Worm (Caenorhabditis elegans) whole organism, L4/young adult: ENCODE measurements around the gene col-90.
"Not testable (repeated sequence)": the region's sequence is repeated elsewhere in the genome, so short reads cannot be mapped to it uniquely, and the experiment has no call there.

ENCODE experiments used
- W03F9.2 ChIP-seq: fragments of 150-350 bp; optimal IDR thresholded peaks from 2 replicates; lab custom pipeline; 2014; ENCODE audit warnings: missing biosample characterization, missing genetic modification characterization
- dao-5 ChIP-seq: sonication (generic microtip); optimal IDR thresholded peaks from 2 replicates; lab custom pipeline; 2016; ENCODE audit warnings: missing genotype, missing genetic modification characterization, moderate library complexity, missing compliant biosample characterization
- him-1 ChIP-seq: sonication (generic microtip); optimal IDR thresholded peaks from 2 replicates; lab custom pipeline; 2016; ENCODE audit warnings: missing genotype, missing genetic modification reagents, missing genetic modification characterization, missing compliant biosample characterization

Gene col-90

DNA sequence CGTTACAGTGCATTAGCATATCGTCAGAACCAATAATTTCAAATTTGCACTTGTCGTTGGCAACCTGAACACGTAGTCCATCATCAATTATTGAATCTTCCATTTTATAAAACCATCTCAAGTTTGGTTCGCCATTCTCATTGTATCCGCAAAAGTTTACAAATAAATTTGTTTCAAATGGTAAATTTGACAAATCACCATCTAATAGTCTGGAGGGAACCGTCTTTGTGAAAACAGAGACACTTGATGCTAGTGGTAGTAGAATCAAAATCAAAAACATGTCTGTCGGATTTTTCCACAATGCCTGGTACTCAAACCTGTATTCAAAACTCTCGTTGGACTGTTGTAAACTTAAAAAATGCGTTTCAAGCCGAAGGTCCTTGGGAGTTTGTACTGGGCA, 15.6 kb downstream of the col-90 start, which contains the start of gene F54H12.2:
Gene F54H12.2, plus strand, starts transcription at position 301 of the 400 bp plus-strand sequence.
- TF ChIP-seq W03F9.2 (tag; lab: Kevin White, UChicago); dao-5; him-1: not testable (repeated sequence)

DNA sequence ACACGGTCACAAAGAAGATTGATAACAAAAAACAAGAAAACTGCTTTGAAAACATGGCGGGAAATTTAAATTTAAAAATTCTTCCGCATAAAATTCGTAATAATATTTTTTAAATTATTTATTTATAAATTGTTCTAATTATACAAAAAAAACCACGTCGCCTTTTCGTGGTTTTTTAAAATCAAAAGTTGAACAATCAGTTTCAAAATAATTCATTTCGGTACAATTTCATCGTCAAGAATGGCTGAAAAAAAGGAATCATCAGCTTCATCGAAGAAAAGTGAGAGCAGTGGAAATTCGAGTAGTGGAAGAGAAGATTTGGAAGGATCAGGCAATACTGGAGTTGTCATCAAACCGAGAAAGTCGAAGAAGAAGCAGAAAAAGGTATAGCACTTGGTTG, 20.5 kb downstream of the col-90 start, which contains the start of the genes F54H12.8 and F54H12.7:
Gene F54H12.8, minus strand, starts transcription at position 101 of the 400 bp plus-strand sequence.
Gene F54H12.7, plus strand, starts transcription at position 229 of the 400 bp plus-strand sequence.
- TF ChIP-seq W03F9.2 (tag; lab: Kevin White, UChicago), result no peak
- no peak for TF ChIP-seq him-1
- TF ChIP-seq dao-5, result no peak

DNA sequence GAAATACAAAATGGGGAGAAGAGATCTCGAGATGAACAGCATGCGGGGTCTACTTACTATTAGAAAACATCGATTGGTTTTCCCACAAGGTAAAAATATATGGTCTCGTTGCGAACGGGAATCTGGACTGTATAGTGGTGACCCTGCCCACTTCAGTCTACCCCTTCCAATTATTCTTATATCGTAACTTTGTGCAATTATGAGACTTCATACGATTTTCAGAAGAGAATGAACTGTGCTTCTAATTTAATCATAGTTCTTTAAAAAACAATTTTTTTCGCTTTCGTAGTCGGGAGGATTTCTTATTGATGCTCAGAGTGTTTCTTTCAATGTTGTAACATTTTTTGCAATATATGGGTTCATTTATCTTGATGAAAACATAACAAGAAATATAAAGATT, 23.4 kb downstream of the col-90 start, which contains the start of gene F54H12.5:
Gene F54H12.5, minus strand, starts transcription at position 101 of the 400 bp plus-strand sequence.
- no peak for TF ChIP-seq him-1

DNA sequence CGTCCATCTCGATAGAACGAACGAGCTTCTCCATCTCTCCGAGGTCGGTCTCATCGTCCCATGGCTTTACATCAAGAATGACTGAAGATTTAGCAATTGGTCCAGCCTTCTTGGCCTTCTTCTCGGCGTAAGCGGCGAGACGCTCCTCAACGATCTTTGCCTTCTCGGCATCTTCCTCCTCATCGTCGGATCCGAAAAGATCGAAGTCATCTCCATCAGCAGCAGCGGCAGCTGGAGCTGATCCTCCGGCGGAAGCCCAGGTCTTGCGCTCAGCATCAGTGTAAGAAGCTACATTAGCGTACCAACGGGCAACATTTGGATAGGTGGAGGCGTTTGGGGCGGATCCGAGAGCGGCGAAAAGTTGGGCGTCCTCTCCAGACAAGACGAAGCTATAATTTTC, 24.0 kb downstream of the col-90 start:
- no peak for TF ChIP-seq W03F9.2 (tag; lab: Kevin White, UChicago)
- no peak for TF ChIP-seq him-1
- TF ChIP-seq dao-5, result no peak

DNA sequence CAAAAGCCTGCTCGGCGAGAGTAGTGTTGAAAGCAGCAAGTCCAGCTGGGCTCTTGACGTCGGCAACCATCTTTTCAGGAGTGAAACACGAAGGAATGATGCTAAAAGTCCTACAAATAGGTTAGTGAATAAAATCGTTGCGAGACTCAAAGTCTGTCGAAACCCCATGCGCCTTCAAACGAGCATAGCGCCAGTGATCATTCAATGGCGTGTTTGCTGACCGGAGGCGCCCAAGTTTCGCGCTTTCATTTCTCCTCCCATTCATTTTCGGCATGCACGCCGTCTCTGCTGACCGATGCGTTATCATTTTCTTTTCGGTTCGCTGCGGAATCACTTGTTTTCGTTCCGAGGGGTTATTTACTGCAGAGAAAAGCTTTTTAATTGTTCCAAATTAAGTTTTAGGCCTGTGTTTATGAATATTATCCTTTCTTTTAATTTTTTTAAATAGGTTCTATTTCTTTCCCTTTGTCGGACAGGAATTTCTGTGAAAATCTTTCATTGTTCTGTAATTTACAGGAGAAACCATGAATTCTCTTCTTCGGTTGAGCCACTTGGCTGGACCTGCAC, 24.6 kb downstream of the col-90 start, which contains the start of the genes eef-1B.1 and aco-2:
Gene eef-1B.1, minus strand, starts transcription at position 186 of the 567 bp plus-strand sequence.
Gene aco-2, plus strand, starts transcription at position 517 of the 567 bp plus-strand sequence.
- TF ChIP-seq W03F9.2 (tag; lab: Kevin White, UChicago) (peak; percentile 90), dao-5 (no peak), him-1 (peak; percentile 67)

DNA sequence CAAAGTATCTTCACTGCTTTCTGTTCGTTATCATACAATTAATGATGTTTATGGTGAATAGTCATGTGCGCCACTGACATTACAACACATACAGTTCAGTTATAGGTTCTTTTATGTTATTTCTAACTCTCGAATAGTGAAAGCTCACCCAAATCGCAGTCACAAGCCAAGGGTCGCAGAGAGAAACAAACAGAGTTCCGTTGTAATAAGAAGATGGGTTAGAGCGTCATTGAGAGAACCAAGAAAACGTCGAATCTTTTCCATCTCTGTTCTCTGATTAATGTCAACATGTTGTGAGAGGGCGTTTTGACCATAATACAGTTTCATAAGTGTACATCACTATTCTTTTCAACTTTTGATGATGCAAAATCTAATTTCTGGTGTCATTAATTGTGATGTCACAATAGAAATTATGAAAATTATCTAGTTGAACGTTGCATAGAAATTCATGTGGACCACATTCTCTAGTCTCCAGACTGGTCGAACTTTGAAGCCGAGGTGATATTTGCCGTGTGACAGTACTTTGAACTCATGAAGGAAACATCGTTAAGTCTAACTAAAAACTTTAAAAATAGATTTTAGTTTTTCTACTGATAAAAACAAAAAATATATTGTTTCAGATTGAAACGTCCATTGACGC, 25.4 kb downstream of the col-90 start:
- TF ChIP-seq dao-5, result no peak
- no peak for TF ChIP-seq him-1
- TF ChIP-seq W03F9.2 (tag; lab: Kevin White, UChicago), result no peak

DNA sequence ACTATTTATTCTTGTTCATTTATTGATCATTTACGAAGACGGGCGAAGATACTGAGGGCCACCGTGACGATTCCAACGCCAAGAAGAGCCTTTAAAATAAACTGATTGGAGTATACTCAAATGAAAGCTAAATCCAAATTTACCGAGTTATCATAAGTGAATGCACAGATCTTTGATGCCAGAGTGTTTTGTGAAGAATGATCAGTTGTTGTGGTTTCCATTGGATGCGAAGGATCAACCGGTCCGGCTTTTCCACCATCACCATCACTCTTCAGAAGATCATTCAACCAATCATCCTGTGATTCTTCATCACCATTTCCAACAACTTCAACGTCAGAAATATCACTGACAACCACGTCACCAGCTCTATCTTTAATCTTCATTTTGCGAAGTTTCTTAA, 28.6 kb downstream of the col-90 start:
- TF ChIP-seq him-1 (no peak), W03F9.2 (tag; lab: Kevin White, UChicago) (no peak), dao-5 (no peak)

DNA sequence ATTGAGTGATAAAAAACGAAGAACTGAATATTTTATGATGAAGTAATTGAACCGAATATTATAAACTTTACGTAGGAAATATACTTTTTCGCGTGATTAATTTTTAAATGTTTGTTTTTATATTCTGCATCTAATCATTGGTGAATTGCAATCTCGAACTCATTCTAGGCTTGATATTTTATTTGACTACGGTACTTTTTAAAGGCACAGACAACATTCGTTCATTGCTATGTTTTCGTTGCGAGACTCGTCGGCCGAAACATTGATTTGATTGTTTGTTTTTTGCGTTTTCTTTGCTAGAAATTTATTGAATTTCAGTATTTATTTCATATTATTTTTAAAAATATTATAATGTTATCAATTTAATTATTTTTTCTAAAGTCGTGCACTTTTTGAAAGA, 29.1 kb downstream of the col-90 start, which contains the start of gene C06G4.4:
Gene C06G4.4, minus strand, starts transcription at position 36 of the 400 bp plus-strand sequence.
- TF ChIP-seq dao-5 (no peak), W03F9.2 (tag; lab: Kevin White, UChicago) (peak; percentile 16), him-1 (no peak)

DNA sequence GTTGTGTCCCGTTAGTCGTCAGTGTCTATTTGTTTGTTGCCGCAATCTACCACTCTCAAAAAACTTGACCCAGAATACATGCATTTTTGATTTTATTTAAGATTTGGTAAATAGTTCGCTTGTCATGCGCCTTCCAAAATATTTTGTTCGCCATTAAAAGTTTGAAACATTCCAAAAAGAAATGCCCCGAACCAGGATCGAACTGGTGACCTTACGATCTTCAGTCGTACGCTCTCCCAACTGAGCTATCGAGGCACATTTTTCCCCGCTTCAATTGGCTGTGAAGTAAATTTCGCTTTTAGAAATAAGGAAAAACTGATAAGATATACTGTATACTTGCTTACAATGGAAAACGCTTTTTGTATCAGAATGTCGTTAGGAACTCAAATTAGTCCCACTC, 29.7 kb downstream of the col-90 start:
- TF ChIP-seq W03F9.2 (tag; lab: Kevin White, UChicago), result no peak
- TF ChIP-seq him-1, result no peak
- no peak for TF ChIP-seq dao-5

DNA sequence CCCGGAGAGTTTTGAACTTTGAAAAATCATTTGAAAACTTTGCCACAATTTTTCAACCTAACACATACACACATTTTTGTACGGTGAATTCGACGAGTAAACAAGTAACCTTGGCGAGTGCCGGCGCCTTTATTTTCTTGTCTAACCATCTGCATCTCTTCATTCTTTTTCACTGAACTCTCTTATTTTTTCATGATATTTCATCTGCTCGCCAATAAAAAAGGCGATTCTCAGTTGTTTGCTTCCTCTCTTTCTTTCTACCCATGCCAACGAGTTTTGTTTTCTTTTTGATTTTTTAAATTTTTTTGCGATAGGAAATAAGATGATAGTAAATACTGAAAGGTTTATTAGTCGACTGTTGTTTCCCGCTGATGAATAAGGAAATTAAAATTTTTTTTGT, 30.1 kb downstream of the col-90 start:
- no peak for TF ChIP-seq W03F9.2 (tag; lab: Kevin White, UChicago)
- TF ChIP-seq dao-5, result no peak
- TF ChIP-seq him-1, result no peak

DNA sequence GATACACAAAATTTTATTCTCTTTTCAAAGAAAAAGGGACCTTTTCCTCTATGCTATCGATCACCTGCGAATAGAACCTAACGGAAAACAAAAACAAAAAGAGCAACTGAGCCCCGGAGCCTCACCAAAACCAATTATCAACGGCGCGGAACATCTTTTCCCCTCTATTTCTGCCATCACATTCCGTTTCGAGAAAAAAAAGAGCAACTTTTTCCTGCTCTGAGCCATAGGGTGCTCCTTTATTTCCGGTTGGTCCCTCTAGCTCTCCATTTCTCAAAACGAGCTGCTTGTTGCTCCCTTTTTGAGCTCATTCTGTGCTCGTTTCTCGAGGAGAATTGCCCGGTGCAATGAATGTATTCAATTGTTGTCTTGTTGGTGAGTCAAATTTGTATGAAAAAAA, 31.0 kb downstream of the col-90 start, which contains the start of gene clp-1:
Gene clp-1, plus strand, starts transcription at position 301 of the 400 bp plus-strand sequence.
- TF ChIP-seq him-1 (no peak), W03F9.2 (tag; lab: Kevin White, UChicago) (no peak), dao-5 (no peak)

DNA sequence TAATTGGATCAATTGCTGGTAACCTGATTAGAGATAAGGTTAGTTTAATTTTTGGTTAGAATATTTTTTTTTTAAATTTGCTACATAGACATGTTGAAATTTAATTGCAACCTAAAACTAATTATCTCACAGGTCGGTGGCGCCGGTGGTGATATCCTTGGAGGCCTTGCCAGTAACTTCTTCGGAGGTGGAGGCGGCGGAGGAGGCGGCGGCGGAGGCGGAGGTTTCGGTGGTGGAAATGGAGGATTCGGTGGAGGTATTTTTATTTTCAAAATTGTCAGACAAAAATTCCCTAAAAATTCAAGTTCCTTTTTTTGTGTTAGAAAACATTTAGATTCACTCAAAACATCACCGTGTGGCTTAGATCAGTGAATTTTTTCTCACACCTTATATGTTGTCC, 32.6 kb downstream of the col-90 start:
- no peak for TF ChIP-seq dao-5
- no peak for TF ChIP-seq W03F9.2 (tag; lab: Kevin White, UChicago)

DNA sequence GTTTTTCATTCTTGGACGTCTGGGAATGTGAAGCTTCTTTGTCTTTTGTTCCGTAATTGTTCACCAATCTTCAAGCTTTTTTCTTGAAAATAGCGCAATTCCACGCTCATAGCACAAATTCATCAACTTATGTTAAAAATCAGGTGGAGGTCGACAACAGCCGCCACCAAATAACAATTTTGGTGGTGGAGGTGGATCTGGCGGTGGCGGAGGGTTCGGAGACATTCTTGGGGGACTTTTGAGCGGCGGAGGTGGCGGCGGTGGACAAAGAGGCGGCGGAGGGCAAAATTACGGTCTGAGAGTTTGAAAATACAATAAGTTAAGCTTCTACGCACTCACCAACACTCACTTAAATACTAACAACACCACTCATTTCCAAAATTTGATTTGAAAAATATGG, 33.3 kb downstream of the col-90 start:
- no peak for TF ChIP-seq W03F9.2 (tag; lab: Kevin White, UChicago)
- TF ChIP-seq dao-5, result no peak
- no peak for TF ChIP-seq him-1

DNA sequence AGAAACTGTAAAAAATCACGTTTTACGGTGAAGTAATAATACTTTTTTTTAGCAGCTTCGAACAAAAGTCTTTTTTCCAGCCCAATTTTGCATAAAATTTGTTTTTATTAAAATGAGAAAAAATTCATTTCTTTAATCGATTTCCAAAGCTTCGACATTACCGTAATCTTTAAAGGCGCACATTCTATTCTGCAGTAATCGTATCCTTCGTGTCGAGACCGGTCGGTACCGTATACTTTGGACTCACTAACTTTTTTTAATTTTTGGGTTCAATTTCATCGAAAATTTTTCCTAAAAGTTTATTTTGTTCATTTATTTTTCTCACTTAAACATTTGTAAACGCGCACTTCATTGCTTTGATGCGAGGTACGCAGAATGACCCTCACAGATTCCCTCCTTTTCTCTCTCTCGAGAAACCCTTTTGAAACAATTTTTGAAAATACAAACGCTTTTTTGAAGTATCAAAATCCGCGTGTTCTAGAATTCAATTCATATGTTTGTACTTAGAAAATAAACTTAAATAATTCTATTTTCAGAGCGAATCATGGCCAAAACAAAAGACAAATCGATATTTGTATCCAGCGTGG, 38.0 kb downstream of the col-90 start, which contains the start of gene hrpk-2:
Gene hrpk-2, plus strand, starts transcription at position 537 of the 587 bp plus-strand sequence.
- TF ChIP-seq W03F9.2 (tag; lab: Kevin White, UChicago), result peak; percentile 20
- no peak for TF ChIP-seq dao-5

DNA sequence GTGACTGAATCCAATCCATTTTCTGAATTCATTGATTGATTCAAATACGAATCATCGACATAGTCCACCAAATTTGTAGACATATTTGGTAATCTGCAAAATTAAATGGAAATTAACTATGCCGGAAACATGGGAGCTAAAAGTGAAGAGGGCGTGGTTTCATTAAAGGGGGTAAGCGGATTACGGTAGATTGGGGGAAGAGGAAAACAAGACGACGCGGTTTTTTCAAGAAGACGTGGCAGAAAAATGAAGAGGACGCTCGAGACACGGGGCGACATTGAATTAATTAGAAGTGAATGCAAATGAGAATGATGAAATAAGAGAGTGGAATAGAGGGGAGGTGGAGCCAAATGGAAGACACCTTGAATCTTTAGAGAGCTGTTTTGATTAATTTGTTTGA, 47.7 kb downstream of the col-90 start, which contains the start of gene npr-17:
Gene npr-17, minus strand, starts transcription at position 101 of the 400 bp plus-strand sequence.
- TF ChIP-seq W03F9.2 (tag; lab: Kevin White, UChicago) (no peak), him-1 (no peak), dao-5 (no peak)
